Worm (Caenorhabditis elegans): ENCODE results near the gene swsn-1.
A peak's percentile ranks its signal among the peaks of the same experiment; 100 is the strongest.

Gene swsn-1

DNA sequence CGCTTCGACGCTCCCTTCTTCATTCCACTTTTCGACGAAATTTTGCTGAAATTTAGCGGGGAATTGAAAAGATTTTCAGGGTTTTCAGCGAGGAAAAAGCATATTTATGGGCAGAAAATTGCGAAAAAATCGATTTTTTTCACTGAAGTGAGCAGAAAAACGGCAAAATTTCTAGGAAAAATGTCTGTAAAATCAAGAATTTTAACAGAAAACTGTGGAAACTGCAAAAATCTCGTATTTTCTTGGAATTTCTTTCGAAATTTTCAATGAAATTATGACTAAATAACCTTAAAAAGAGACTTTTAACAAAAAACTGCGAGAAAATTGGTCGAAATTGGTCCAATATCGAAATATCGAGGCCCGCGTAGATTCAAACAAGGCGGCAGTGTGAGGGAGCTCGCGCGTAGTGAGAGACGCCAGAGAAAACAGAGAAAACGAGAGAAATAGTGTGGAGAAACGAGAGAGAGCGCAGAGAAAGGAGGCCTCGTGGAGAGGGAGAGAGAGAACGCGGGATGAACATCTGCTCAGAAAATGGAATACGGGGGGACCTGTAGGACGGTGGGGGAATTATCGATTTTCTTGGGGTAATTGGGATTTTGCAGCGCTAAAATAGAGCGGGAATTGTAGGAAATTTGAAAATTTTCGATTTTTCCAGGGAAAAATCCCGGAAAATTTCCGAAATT, at the start of gene swsn-1:
TSS of gene swsn-1 (minus strand) at position 51 of the 683 bp plus-strand sequence.
- no peak for TF ChIP-seq W03F9.2 (tag; optimal IDR thresholded peaks at IDR 0.05)

DNA sequence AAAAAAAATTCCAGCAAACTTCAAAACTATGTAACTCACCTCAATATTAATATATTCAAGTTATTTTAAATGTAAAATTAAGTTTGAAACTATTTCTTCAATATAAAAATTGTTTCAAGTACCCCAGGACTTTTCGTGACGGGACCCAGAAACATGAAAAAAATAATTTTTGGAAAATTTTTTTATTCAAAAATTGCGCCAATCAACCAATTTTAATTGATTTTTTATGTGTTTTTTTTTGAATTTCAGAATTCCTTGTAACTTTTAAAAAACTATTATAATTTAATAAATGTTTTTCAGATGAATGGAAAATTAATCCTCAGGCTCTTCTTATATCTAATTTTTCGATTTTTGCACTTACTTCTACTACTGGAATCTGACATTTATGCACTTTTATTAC, 48.4 kb upstream of the swsn-1 start, which contains the start of gene ZC15.5:
TSS of gene ZC15.5 (plus strand) at position 301 of the 400 bp plus-strand sequence.
- no peak for TF ChIP-seq him-1 (tag; optimal IDR thresholded peaks at IDR 0.05)
- no peak for TF ChIP-seq dao-5 (tag; optimal IDR thresholded peaks at IDR 0.05)
- TF ChIP-seq W03F9.2 (tag; optimal IDR thresholded peaks at IDR 0.05), result no peak

DNA sequence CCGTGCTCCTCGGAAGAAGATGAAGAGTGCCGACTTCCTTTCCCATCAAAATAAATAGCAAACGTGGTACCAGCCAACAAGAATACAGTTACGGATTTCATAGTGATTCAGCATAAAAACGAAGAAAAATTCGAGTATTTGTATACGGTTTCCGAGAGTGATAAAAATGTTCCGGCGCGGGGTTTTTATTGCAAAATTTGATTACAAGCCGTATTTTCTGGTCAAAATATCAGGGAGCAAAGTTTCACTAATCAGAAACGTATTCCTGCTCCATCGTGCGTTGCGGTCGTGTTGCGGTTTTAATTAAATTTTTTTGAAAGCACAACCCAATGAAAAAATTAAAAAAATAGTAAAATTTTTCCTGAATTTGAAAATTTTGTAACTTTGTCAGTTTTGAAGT, 45.1 kb upstream of the swsn-1 start, which contains the start of gene clec-261:
TSS of gene clec-261 (minus strand) at position 101 of the 400 bp plus-strand sequence.
- TF ChIP-seq dao-5 (tag; optimal IDR thresholded peaks at IDR 0.05), result no peak
- TF ChIP-seq W03F9.2 (tag; optimal IDR thresholded peaks at IDR 0.05), result no peak
- no peak for TF ChIP-seq him-1 (tag; optimal IDR thresholded peaks at IDR 0.05)

DNA sequence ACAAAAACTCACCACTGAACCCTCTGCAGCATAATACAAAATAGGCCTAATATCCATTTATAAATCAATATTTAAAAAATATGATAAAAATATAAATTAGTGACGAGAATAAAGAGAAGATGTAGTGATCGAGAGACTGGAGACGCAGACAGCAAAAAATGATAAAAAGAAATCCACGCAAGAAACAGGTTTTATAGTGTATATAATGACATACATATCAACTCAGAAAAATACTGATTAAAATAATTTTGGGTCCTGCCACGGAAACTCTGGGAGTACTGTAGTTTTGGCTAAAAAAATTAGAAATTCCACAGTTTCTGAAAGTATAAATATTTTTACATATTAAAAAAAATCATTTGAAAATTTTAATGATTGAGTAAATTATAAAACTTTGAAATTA, 40.0 kb upstream of the swsn-1 start, which contains the start of gene mlt-4:
TSS of gene mlt-4 (minus strand) at position 101 of the 400 bp plus-strand sequence.
- TF ChIP-seq W03F9.2 (tag; optimal IDR thresholded peaks at IDR 0.05) (no peak), dao-5 (tag; optimal IDR thresholded peaks at IDR 0.05) (no peak), him-1 (tag; optimal IDR thresholded peaks at IDR 0.05) (no peak)

DNA sequence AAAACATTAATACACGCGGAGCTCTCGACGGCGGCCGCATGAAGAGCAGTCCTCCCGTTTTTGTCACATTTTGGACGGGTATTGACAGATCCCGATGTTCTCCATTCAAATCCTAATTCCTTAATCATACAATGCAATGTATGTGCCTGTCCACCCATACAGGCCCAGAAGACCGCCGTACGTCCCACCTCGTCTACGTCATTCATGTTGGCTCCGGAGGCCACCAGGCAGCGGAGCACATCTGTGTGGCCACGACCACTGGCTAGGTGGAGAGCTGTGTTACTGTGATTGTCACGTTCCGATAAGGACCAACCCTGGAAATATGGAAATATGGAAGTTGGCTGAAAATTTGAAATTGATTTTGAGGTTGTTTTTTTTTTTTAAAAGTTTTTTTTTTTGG, 33.5 kb upstream of the swsn-1 start:
- TF ChIP-seq him-1 (tag; optimal IDR thresholded peaks at IDR 0.05), result no peak
- no peak for TF ChIP-seq W03F9.2 (tag; optimal IDR thresholded peaks at IDR 0.05)
- TF ChIP-seq dao-5 (tag; optimal IDR thresholded peaks at IDR 0.05), result no peak

DNA sequence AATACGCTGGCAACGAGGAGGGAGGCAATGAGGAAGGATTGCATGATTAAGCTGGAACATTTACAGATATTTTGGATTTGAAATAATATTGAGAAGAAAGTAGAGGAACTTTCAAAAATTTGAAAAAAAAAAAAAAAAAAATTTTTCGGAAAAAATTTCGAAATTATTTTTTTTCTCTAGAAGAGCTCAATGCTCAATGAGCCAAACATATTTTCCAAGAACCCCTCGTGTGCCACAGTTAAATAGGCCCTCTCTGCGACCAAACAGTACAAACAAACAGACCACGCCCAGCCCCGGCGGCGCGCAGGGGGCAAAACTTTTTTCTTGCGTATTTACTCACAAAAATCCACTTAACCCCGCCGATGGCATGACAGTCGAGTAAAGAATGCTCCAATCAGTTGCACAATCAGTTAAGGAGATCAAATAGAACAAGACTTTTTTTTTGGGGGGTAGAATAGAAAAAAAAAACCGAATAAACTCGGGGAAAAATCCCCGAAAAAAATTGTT, 30.6 kb upstream of the swsn-1 start, which contains the start of gene pqn-94:
TSS of gene pqn-94 (minus strand) at position 51 of the 507 bp plus-strand sequence.
- TF ChIP-seq dao-5 (tag; optimal IDR thresholded peaks at IDR 0.05) (no peak), him-1 (tag; optimal IDR thresholded peaks at IDR 0.05) (no peak), W03F9.2 (tag; optimal IDR thresholded peaks at IDR 0.05) (no peak)

DNA sequence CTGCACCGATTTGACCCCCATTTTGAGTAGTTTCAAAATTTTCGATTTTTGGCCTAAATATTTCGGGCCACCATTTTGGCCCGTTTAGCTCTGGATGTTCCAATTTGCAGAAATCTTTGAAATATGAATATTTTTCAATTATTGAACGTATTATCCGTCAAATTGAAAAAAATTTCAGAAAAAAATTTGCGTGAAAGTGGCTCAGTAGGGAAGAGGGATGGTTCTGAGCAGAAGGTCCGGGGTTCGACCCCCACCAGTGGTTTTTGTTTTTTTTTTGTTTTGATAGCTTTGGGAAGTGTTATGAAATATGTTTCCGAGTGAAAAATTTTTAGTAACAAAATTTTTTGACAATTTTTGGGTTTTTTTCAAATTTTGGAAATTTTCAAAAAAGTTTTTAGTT, 30.0 kb upstream of the swsn-1 start:
- TF ChIP-seq him-1 (tag; optimal IDR thresholded peaks at IDR 0.05), result no peak
- TF ChIP-seq dao-5 (tag; optimal IDR thresholded peaks at IDR 0.05), result no peak
- no peak for TF ChIP-seq W03F9.2 (tag; optimal IDR thresholded peaks at IDR 0.05)

DNA sequence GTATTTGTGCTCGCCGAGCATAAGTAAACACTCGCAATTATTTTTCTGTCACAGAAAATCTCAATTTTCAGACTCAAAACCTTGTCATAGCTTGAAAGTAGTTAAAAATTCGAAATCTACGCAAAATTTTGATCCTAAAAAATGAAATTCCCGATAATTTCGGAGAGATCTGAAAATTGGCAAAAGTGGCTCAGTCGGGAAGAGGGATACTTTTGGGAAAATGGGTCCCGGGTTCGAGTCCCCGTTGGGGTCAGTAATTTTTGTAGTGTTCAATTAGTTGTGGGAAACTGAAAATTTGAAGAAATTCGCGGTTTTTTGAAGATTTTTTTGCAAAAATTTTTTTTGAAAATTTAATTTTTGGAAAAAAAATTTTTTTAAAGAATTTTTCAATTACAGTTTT, 27.6 kb upstream of the swsn-1 start:
- TF ChIP-seq W03F9.2 (tag; optimal IDR thresholded peaks at IDR 0.05) (no peak), dao-5 (tag; optimal IDR thresholded peaks at IDR 0.05) (no peak), him-1 (tag; optimal IDR thresholded peaks at IDR 0.05) (no peak)

DNA sequence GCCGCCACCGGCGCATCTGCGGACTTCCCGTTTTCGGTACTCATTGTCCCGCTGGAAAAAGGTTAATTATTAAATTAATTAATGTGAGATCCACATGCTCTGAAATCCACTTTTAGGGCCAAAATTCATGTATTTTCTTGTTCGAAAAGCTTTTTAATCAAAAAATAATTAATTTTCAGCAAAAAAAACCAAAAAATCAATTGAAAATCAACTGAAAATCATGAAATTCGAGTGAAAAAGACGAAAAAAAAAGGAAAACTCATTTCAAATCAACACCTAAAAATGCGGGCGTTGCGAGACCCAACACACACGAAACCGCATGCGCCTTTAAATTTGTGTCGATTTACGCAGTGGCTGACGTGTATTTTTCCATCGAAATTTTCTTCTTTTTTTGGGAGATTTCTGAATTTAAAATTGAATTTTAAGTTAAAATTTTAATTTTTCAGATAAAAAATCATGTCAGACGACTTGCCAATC, 20.4 kb upstream of the swsn-1 start, which contains the start of the genes prmt-1 and cdkr-3:
TSS of gene prmt-1 (minus strand) at position 51 of the 477 bp plus-strand sequence.
TSS of gene cdkr-3 (plus strand) at position 447 of the 477 bp plus-strand sequence.
- TF ChIP-seq him-1 (tag; optimal IDR thresholded peaks at IDR 0.05), result no peak
- TF ChIP-seq W03F9.2 (tag; optimal IDR thresholded peaks at IDR 0.05), result peak; percentile 71

DNA sequence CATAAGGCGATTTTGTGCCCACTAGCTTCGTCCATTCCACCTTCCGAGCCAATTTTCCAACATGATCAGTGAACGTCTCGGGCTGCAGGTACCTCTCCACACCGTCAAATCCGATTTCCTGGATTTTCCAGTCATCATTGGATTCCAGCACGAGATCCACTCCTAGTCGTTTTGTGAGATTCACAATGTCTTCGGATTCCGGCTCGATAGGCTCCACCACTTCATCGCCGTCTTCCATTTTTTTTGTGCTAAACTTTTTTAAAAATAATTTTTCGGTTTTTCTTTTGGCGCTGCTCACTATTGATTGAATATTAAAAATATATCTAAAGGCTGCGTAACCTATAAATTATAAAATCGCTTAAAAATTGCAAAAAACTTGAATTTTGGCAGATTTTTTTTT, 17.7 kb upstream of the swsn-1 start, which contains the start of gene mdt-17:
TSS of gene mdt-17 (minus strand) at position 256 of the 400 bp plus-strand sequence.
- TF ChIP-seq W03F9.2 (tag; optimal IDR thresholded peaks at IDR 0.05), result no peak
- TF ChIP-seq dao-5 (tag; optimal IDR thresholded peaks at IDR 0.05), result no peak
- no peak for TF ChIP-seq him-1 (tag; optimal IDR thresholded peaks at IDR 0.05)

DNA sequence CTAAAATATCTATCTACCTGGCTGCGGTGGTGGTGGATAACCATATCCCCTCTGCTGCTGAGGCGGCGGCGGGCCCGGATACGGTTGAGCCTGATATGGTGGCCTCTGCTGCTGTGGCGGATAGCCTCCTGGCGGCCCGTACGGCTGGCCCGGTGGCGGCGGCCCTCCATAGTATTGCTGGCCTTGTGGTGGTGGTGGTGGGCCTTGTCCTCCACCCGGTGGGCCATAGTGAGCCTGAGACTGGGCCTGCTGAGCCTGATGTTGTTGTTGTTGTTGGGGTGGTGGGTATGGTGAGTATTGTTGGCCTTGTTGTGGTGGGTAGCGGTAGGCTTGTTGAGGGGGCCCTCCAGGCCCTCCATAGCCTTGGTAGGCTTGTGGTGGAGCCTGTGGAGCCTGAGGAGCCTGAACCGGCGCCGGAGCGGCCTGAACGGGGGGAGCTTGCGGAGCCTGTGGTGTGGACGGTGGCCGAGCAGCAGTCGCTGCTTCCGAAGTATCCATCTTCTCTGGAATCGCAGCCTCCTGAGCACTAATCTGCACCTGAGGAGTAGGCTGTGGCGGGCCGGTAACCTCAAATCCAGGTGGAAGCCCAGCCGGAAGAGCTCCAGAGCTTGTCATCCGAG, 7.9 kb downstream of the swsn-1 start:
- TF ChIP-seq dao-5 (tag; optimal IDR thresholded peaks at IDR 0.05) (no peak), W03F9.2 (tag; optimal IDR thresholded peaks at IDR 0.05) (no peak), him-1 (tag; optimal IDR thresholded peaks at IDR 0.05) (no peak)

DNA sequence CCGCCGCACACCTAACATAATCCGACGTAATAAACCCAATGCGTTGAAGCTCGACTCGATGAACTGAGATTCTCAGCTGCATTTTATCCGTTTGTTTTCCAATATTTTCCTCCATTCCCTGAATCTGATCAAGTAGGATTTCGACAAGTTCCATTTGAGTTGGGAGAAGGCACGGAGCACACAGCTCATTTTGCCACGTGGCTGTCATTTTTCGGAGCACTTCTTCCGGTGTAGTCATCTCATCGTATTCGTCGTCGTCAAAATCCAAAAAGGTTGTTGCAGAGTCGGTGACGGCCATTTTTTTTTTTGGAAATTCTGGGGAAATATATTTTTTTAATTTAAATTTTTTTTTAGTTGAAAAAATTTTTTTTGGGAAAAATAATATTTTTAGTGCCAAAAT, 11.9 kb downstream of the swsn-1 start, which contains the start of gene sld-5:
TSS of gene sld-5 (minus strand) at position 317 of the 400 bp plus-strand sequence.
- TF ChIP-seq W03F9.2 (tag; optimal IDR thresholded peaks at IDR 0.05) (no peak), him-1 (tag; optimal IDR thresholded peaks at IDR 0.05) (no peak), dao-5 (tag; optimal IDR thresholded peaks at IDR 0.05) (no peak)

DNA sequence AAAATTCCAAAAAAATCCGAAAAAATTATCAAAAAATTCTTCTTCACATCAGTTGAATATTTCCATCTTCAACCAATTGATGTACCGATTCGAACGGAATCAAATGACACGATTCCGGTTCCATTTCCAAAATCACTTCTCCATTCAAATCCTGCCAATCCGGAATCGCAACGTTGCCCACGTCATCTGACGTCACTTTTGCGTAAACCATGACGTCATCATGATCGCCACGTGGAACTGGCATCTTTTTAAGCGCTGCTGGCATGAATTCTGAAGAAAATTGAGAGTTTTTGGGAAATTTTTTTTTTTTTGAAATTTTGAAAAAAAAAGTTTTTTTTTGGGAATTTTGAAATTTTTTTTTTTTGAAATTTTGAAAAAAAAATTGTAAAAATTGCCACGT, 14.1 kb downstream of the swsn-1 start:
- no peak for TF ChIP-seq dao-5 (tag; optimal IDR thresholded peaks at IDR 0.05)
- TF ChIP-seq W03F9.2 (tag; optimal IDR thresholded peaks at IDR 0.05), result no peak
- TF ChIP-seq him-1 (tag; optimal IDR thresholded peaks at IDR 0.05), result no peak

DNA sequence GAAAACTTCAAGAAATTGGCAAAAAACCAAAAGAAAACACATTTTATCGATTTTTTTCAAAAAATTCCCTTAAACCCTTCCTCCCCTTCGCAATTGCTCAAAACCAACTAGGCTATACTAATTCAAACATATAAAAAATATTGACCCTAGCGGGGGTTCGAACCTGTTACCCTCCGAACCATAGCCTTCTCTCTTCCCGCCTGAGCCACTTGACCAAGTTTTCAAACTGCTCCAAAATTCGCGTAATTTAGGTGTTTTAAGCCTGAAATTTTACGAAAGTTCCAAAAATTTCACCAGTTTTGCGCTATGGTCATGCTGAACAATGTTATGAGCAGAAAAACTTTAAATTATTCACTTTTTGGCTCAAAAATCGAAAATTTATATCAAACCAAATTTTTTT, 14.8 kb downstream of the swsn-1 start:
- TF ChIP-seq him-1 (tag; optimal IDR thresholded peaks at IDR 0.05) (no peak), W03F9.2 (tag; optimal IDR thresholded peaks at IDR 0.05) (no peak), dao-5 (tag; optimal IDR thresholded peaks at IDR 0.05) (no peak)

Measured in whole organism, L4/young adult.